Fruit fly (Drosophila melanogaster) whole organism, embryonic: ENCODE data around the gene ClC-a.

Experiments
- Atf6 ChIP-seq: fragments of 200-800 bp; sonication (Bioruptor generic); IDR thresholded peaks from 2 replicates; pipeline ENCODE4 v1.3.6; 2022; ENCODE audit warnings: missing biosample characterization, missing genetic modification characterization
- Bdp1 ChIP-seq: fragments of 200-800 bp; sonication (Bioruptor generic); optimal IDR thresholded peaks from 3 replicates; lab custom pipeline; 2016; ENCODE audit warnings: missing biosample characterization, missing genetic modification characterization
- Blimp-1 ChIP-seq: fragments of 200-800 bp; sonication (Bioruptor generic); optimal IDR thresholded peaks from 3 replicates; lab custom pipeline; 2018; ENCODE audit warnings: missing biosample characterization, missing genetic modification characterization, mild to moderate bottlenecking, moderate library complexity, missing genetic modification reagents
- CG11723 ChIP-seq: fragments of 200-800 bp; sonication (Bioruptor generic); optimal IDR thresholded peaks from 2 replicates; lab custom pipeline; 2017; ENCODE audit warnings: missing biosample characterization, mild to moderate bottlenecking, missing genetic modification characterization
- CG13624 ChIP-seq: fragments of 200-800 bp; sonication (Bioruptor generic); optimal IDR thresholded peaks from 2 replicates; lab custom pipeline; 2016; ENCODE audit warnings: missing biosample characterization, missing genetic modification characterization
- CG15011 ChIP-seq: fragments of 200-800 bp; sonication (Bioruptor generic); optimal IDR thresholded peaks from 3 replicates; lab custom pipeline; 2018; ENCODE audit warnings: missing biosample characterization, mild to moderate bottlenecking, missing genetic modification characterization
- CG1603 ChIP-seq: fragments of 200-800 bp; sonication (Bioruptor generic); optimal IDR thresholded peaks from 2 replicates; lab custom pipeline; 2019; ENCODE audit warnings: missing biosample characterization, mild to moderate bottlenecking, missing genetic modification characterization, moderate library complexity
- CG17829 ChIP-seq: fragments of 200-800 bp; optimal IDR thresholded peaks from 2 replicates; lab custom pipeline; 2019; ENCODE audit warnings: missing biosample characterization, mild to moderate bottlenecking, missing genetic modification characterization, moderate library complexity
- CG2120 ChIP-seq: fragments of 200-800 bp; sonication (Bioruptor generic); optimal IDR thresholded peaks from 3 replicates; lab custom pipeline; 2016; ENCODE audit warnings: missing biosample characterization, missing genetic modification characterization
- CG2712 ChIP-seq: fragments of 200-800 bp; optimal IDR thresholded peaks from 3 replicates; lab custom pipeline; 2019; ENCODE audit warnings: missing biosample characterization, mild to moderate bottlenecking, missing genetic modification characterization, moderate library complexity
- CG2875 ChIP-seq: fragments of 200-800 bp; sonication (Bioruptor generic); optimal IDR thresholded peaks from 2 replicates; lab custom pipeline; 2017; ENCODE audit warnings: missing biosample characterization, mild to moderate bottlenecking, missing genetic modification characterization, missing genetic modification reagents
- CG3065 ChIP-seq: fragments of 200-800 bp; sonication (Bioruptor generic); optimal IDR thresholded peaks from 2 replicates; lab custom pipeline; 2016; ENCODE audit warnings: missing biosample characterization, missing genetic modification characterization
- CG3163 ChIP-seq: fragments of 200-800 bp; sonication (Bioruptor generic); optimal IDR thresholded peaks from 3 replicates; lab custom pipeline; 2016; ENCODE audit warnings: missing biosample characterization, missing genetic modification characterization
- CG33213 ChIP-seq: fragments of 200-800 bp; sonication (Bioruptor generic); optimal IDR thresholded peaks from 3 replicates; lab custom pipeline; 2016; ENCODE audit warnings: missing biosample characterization, missing genetic modification characterization
- CG3726 ChIP-seq: fragments of 200-800 bp; sonication (Bioruptor generic); IDR thresholded peaks from 3 replicates; pipeline ENCODE4, ENCODE4 v1.3.6; 2022; ENCODE audit warnings: missing biosample characterization, missing genetic modification characterization
- CG3838 ChIP-seq: fragments of 200-800 bp; sonication (Bioruptor generic); optimal IDR thresholded peaks from 3 replicates; lab custom pipeline; 2016; ENCODE audit warnings: missing biosample characterization, missing genetic modification characterization
- CG5245 ChIP-seq: fragments of 200-800 bp; sonication (Bioruptor generic); optimal IDR thresholded peaks from 3 replicates; lab custom pipeline; 2016; ENCODE audit warnings: missing biosample characterization, missing genetic modification characterization
- CG6654 ChIP-seq: fragments of 200-800 bp; sonication (Bioruptor generic); optimal IDR thresholded peaks from 2 replicates; lab custom pipeline; 2017; ENCODE audit warnings: missing biosample characterization, mild to moderate bottlenecking, missing genetic modification characterization
- CG7556 ChIP-seq: fragments of 200-800 bp; sonication (Bioruptor generic); optimal IDR thresholded peaks from 2 replicates; lab custom pipeline; 2017; ENCODE audit warnings: missing biosample characterization, mild to moderate bottlenecking, missing genetic modification characterization
- CG9609 ChIP-seq: fragments of 200-800 bp; sonication (Bioruptor generic); optimal IDR thresholded peaks from 3 replicates; lab custom pipeline; 2016; ENCODE audit warnings: missing biosample characterization, missing genetic modification characterization
- Dad ChIP-seq: fragments of 200-800 bp; sonication (Bioruptor generic); optimal IDR thresholded peaks from 3 replicates; lab custom pipeline; 2016; ENCODE audit warnings: missing biosample characterization, missing genetic modification characterization
- Dip3 ChIP-seq: fragments of 200-800 bp; sonication (Bioruptor generic); optimal IDR thresholded peaks from 3 replicates; lab custom pipeline; 2016; ENCODE audit warnings: missing biosample characterization, missing genetic modification characterization
- Dp ChIP-seq: fragments of 200-800 bp; sonication (Bioruptor generic); optimal IDR thresholded peaks from 2 replicates; lab custom pipeline; 2018; ENCODE audit warnings: missing biosample characterization, mild to moderate bottlenecking, missing genetic modification characterization, moderate library complexity
- Ets65A ChIP-seq: fragments of 200-800 bp; sonication (Bioruptor generic); peaks from one replicate; lab custom pipeline; 2016; ENCODE audit warnings: missing biosample characterization, missing genetic modification characterization
- GATAe ChIP-seq: fragments of 200-800 bp; sonication (Bioruptor generic); conservative IDR thresholded peaks from 2 replicates; pipeline ENCODE4 v1.3.6; 2022; ENCODE audit warnings: missing biosample characterization, missing genetic modification characterization
- HHEX ChIP-seq: fragments of 200-800 bp; sonication (Bioruptor generic); optimal IDR thresholded peaks from 3 replicates; lab custom pipeline; 2017; ENCODE audit warnings: missing biosample characterization, mild to moderate bottlenecking, missing genetic modification characterization, missing genetic modification reagents
- HLH4C ChIP-seq: fragments of 200-800 bp; sonication (Bioruptor generic); IDR thresholded peaks from 3 replicates; pipeline ENCODE4 v1.3.6; 2022; ENCODE audit warnings: missing biosample characterization, missing genetic modification characterization; ENCODE audit not compliant: partially characterized antibody
- Jarid2 ChIP-seq: fragments of 200-800 bp; sonication (Bioruptor generic); optimal IDR thresholded peaks from 3 replicates; lab custom pipeline; 2017; ENCODE audit warnings: mild to moderate bottlenecking, missing biosample characterization, missing genetic modification reagents, missing genetic modification characterization
- MBD-R2 ChIP-seq: fragments of 200-800 bp; sonication (Bioruptor generic); IDR thresholded peaks from 2 replicates; pipeline ENCODE4 v1.3.6; 2022; ENCODE audit warnings: missing biosample characterization, missing genetic modification characterization
- Med ChIP-seq: fragments of 200-800 bp; sonication (Bioruptor generic); peaks from one replicate; lab custom pipeline; 2016; ENCODE audit warnings: missing biosample characterization, missing genetic modification characterization, mild to moderate bottlenecking, inconsistent platforms, moderate library complexity
- Oaz ChIP-seq: fragments of 200-800 bp; sonication (Bioruptor generic); IDR thresholded peaks from 2 replicates; pipeline ENCODE4 v1.3.6; 2022; ENCODE audit warnings: missing biosample characterization, missing genetic modification characterization
- Ptx1 ChIP-seq: fragments of 200-800 bp; sonication (Bioruptor generic); IDR thresholded peaks from 2 replicates; pipeline ENCODE4 v1.3.6; 2022; ENCODE audit warnings: missing biosample characterization, missing genetic modification characterization
- Sox100B ChIP-seq: fragments of 200-800 bp; sonication (Bioruptor generic); optimal IDR thresholded peaks from 3 replicates; lab custom pipeline; 2018; ENCODE audit warnings: missing biosample characterization, mild to moderate bottlenecking, missing genetic modification characterization
- Taf1 ChIP-seq: fragments of 200-800 bp; sonication (Bioruptor generic); IDR thresholded peaks from 2 replicates; pipeline ENCODE4 v1.3.6; 2022; ENCODE audit warnings: missing biosample characterization, missing genetic modification characterization
- ac ChIP-seq: fragments of 200-800 bp; sonication (Bioruptor generic); optimal IDR thresholded peaks from 3 replicates; lab custom pipeline; 2017; ENCODE audit warnings: missing biosample characterization, mild to moderate bottlenecking, missing genetic modification characterization
- bcd ChIP-seq: fragments of 200-800 bp; sonication (Bioruptor generic); optimal IDR thresholded peaks from 2 replicates; lab custom pipeline; 2017; ENCODE audit warnings: missing biosample characterization, mild to moderate bottlenecking, missing genetic modification characterization
- chn ChIP-seq: fragments of 200-800 bp; sonication (Bioruptor generic); optimal IDR thresholded peaks from 2 replicates; lab custom pipeline; 2016; ENCODE audit warnings: missing biosample characterization, missing genetic modification characterization
- ci ChIP-seq: fragments of 200-800 bp; sonication (Bioruptor generic); IDR thresholded peaks from 3 replicates; pipeline ENCODE4 v1.3.6; 2022; ENCODE audit warnings: missing biosample characterization, missing genetic modification characterization
- dysf ChIP-seq: fragments of 200-800 bp; sonication (Bioruptor generic); IDR thresholded peaks from 3 replicates; pipeline ENCODE4 v1.3.6; 2022; ENCODE audit warnings: missing biosample characterization, missing genetic modification characterization
- emc ChIP-seq: fragments of 200-800 bp; sonication (Bioruptor generic); optimal IDR thresholded peaks from 2 replicates; lab custom pipeline; 2016; ENCODE audit warnings: missing biosample characterization, missing genetic modification characterization
- ems ChIP-seq: fragments of 200-800 bp; sonication (Bioruptor generic); optimal IDR thresholded peaks from 3 replicates; lab custom pipeline; 2016; ENCODE audit warnings: missing biosample characterization, missing genetic modification characterization
- gro ChIP-seq: fragments of 200-800 bp; sonication (Bioruptor generic); optimal IDR thresholded peaks from 2 replicates; lab custom pipeline; 2016; ENCODE audit warnings: missing biosample characterization, missing genetic modification characterization
- jumu ChIP-seq: fragments of 200-800 bp; sonication (Bioruptor generic); optimal IDR thresholded peaks from 3 replicates; lab custom pipeline; 2016; ENCODE audit warnings: missing biosample characterization, missing genetic modification characterization
- kay ChIP-seq: fragments of 200-800 bp; sonication (Bioruptor generic); optimal IDR thresholded peaks from 2 replicates; lab custom pipeline; 2016; ENCODE audit warnings: missing biosample characterization, missing genetic modification characterization
- ken ChIP-seq: fragments of 200-800 bp; sonication (Bioruptor generic); IDR thresholded peaks from 3 replicates; pipeline ENCODE4 v1.3.6; 2022; ENCODE audit warnings: missing biosample characterization, missing genetic modification characterization
- lmd ChIP-seq: fragments of 200-800 bp; sonication (Bioruptor generic); IDR thresholded peaks from 2 replicates; pipeline ENCODE4 v1.3.6; 2022; ENCODE audit warnings: missing biosample characterization, missing genetic modification characterization
- pita ChIP-seq: fragments of 200-800 bp; sonication (Bioruptor generic); optimal IDR thresholded peaks from 2 replicates; lab custom pipeline; 2017; ENCODE audit warnings: missing biosample characterization, mild to moderate bottlenecking, missing genetic modification characterization
- prd ChIP-seq, 3 experiments: fragments of >200 bp in 2 of 3; fragments of 200-800 bp in 1 of 3; sonication (Bioruptor generic) in 1 of 3; optimal IDR thresholded peaks in 2 of 3; IDR thresholded peaks in 1 of 3; 2 replicates in 2 of 3; 3 replicates in 1 of 3; pipeline versions ENCODE4 v1.3.6 to Lab custom; 2017 to 2022; ENCODE audit warnings: missing biosample characterization in 1 of 3, missing genetic modification characterization in 1 of 3
- rib ChIP-seq: fragments of 200-800 bp; sonication (Bioruptor generic); IDR thresholded peaks from 2 replicates; pipeline ENCODE4 v1.3.6; 2022; ENCODE audit warnings: missing biosample characterization, missing genetic modification characterization
- ro ChIP-seq: fragments of 200-800 bp; sonication (Bioruptor generic); IDR thresholded peaks from 2 replicates; pipeline ENCODE4 v1.3.6; 2022; ENCODE audit warnings: missing biosample characterization, missing genetic modification characterization
- seq ChIP-seq: fragments of 200-800 bp; sonication (Bioruptor generic); IDR thresholded peaks from 2 replicates; pipeline ENCODE4 v1.3.6; 2022; ENCODE audit warnings: missing biosample characterization, missing genetic modification characterization
- ttk ChIP-seq: fragments of 200-800 bp; sonication (Bioruptor generic); IDR thresholded peaks from 2 replicates; pipeline ENCODE4 v2.1.2; 2022; ENCODE audit warnings: missing biosample characterization, missing genetic modification characterization

Gene ClC-a

dm6 chr3R:11806753-11807152 is 6.3 kb downstream of the ClC-a start (continued):
- TF ChIP-seq CG6654 (GFP tag; lab: Kevin White, UChicago) (no peak), CG1603 (peak; percentile 61), CG2120 (GFP tag; lab: Kevin White, UChicago) (peak; percentile 45), MBD-R2 (GFP tag; lab: Robert Waterston, UW) (no peak), ro (GFP tag; lab: Robert Waterston, UW) (no peak), CG15011 (no peak), Jarid2 (GFP tag; lab: Kevin White, UChicago) (no peak), CG3838 (GFP tag; lab: Kevin White, UChicago) (no peak), bcd (peak; percentile 13), jumu (GFP tag; lab: Kevin White, UChicago) (peak; percentile 15), kay (GFP tag; lab: Kevin White, UChicago) (no peak), CG5245 (GFP tag; lab: Kevin White, UChicago) (no peak), ems (GFP tag; lab: Kevin White, UChicago) (peak; percentile 15), CG2712 (peak; percentile 24), rib (GFP tag; lab: Robert Waterston, UW) (no peak), emc (GFP tag; lab: Kevin White, UChicago) (no peak), Ptx1 (GFP tag; lab: Robert Waterston, UW) (peak; percentile 50; the same call in 1 of the 2 replicates), Med (GFP tag; lab: Kevin White, UChicago) (peak; percentile 89), ttk (peak; percentile 35; the same call in 1 of the 2 replicates), CG3726 (GFP tag; lab: Robert Waterston, UW) (no peak), GATAe (GFP tag; lab: Robert Waterston, UW) (no peak), Taf1 (GFP tag; lab: Robert Waterston, UW) (no peak), CG17829 (tag; lab: Kevin White, UChicago) (peak; percentile 18), CG33213 (GFP tag; lab: Kevin White, UChicago) (peak; percentile 34), CG3163 (no peak), Ets65A (GFP tag; lab: Kevin White, UChicago) (no peak), HHEX (no peak), CG9609 (GFP tag; lab: Kevin White, UChicago) (peak; percentile 40), CG3065 (GFP tag; lab: Kevin White, UChicago) (no peak), Dip3 (GFP tag; lab: Kevin White, UChicago) (peak; percentile 6), CG2875 (no peak), chn (GFP tag; lab: Kevin White, UChicago) (peak; percentile 24), prd (optimal IDR thresholded peaks at IDR 0.05; lab: Kevin White, UChicago) (no peak), prd (GFP tag; IDR thresholded peaks at IDR 0.05; lab: Robert Waterston, UW) (peak; percentile 34; the same call in 1 of the 3 replicates), Oaz (GFP tag; lab: Robert Waterston, UW) (0 out of 2 replicates have a peak, but pooled peaks have one; percentile 41), CG13624 (GFP tag; lab: Kevin White, UChicago) (no peak), Sox100B (GFP tag; lab: Kevin White, UChicago) (no peak), Bdp1 (peak; percentile 15), pita (no peak), CG7556 (no peak), ken (no peak), Atf6 (GFP tag; lab: Robert Waterston, UW) (no peak), ci (GFP tag; lab: Robert Waterston, UW) (0 out of 3 replicates have a peak, but pooled peaks have one; percentile 40), seq (GFP tag; lab: Robert Waterston, UW) (no peak), gro (GFP tag; lab: Kevin White, UChicago) (no peak), Blimp-1 (GFP tag; lab: Kevin White, UChicago) (peak; percentile 36), CG11723 (GFP tag; lab: Kevin White, UChicago) (no peak), lmd (GFP tag; lab: Robert Waterston, UW) (peak; percentile 54; the same call in 1 of the 2 replicates), dysf (peak; percentile 61; the same call in 2 of the 3 replicates), Dp (GFP tag; lab: Kevin White, UChicago) (no peak), Dad (GFP tag; lab: Kevin White, UChicago) (no peak), HLH4C (GFP tag; lab: Robert Waterston, UW) (no peak), ac (GFP tag; lab: Kevin White, UChicago) (no peak)
